Worm (Caenorhabditis elegans) whole organism, L3 larva: ENCODE measurements around the gene glrx-21.

ENCODE experiments used
- ceh-28 ChIP-seq: fragments of 150-350 bp; optimal IDR thresholded peaks from 2 replicates; lab custom pipeline; 2014; ENCODE audit warnings: missing biosample characterization, missing genetic modification reagents, missing genetic modification characterization
- elt-1 ChIP-seq: fragments of 150-350 bp; optimal IDR thresholded peaks from 2 replicates; lab custom pipeline; 2014; ENCODE audit warnings: missing biosample characterization, missing genetic modification characterization
- elt-2 ChIP-seq: sonication (generic microtip); optimal IDR thresholded peaks from 2 replicates; lab custom pipeline; 2016; ENCODE audit warnings: missing genetic modification reagents, mild to moderate bottlenecking, missing genetic modification characterization, missing compliant biosample characterization
- nhr-11 ChIP-seq: fragments of 150-350 bp; optimal IDR thresholded peaks from 2 replicates; lab custom pipeline; 2014; ENCODE audit warnings: missing biosample characterization, missing genetic modification characterization
- nhr-12 ChIP-seq: fragments of 150-350 bp; optimal IDR thresholded peaks from 2 replicates; lab custom pipeline; 2014; ENCODE audit warnings: missing biosample characterization, missing genetic modification characterization
- nhr-237 ChIP-seq: fragments of 150-350 bp; optimal IDR thresholded peaks from 2 replicates; lab custom pipeline; 2014; ENCODE audit warnings: missing biosample characterization, missing genetic modification characterization
- nhr-28 ChIP-seq: fragments of 150-350 bp; optimal IDR thresholded peaks from 2 replicates; lab custom pipeline; 2014; ENCODE audit warnings: missing biosample characterization, missing genetic modification characterization
- nhr-67 ChIP-seq: fragments of 150-350 bp; optimal IDR thresholded peaks from 2 replicates; lab custom pipeline; 2014; ENCODE audit warnings: missing biosample characterization, missing genetic modification characterization
- pha-4 ChIP-seq: fragments of 150-350 bp; optimal IDR thresholded peaks from 2 replicates; lab custom pipeline; 2014; ENCODE audit warnings: missing biosample characterization, missing genetic modification reagents, missing genetic modification characterization
- pqm-1 ChIP-seq: fragments of 150-350 bp; optimal IDR thresholded peaks from 2 replicates; lab custom pipeline; 2017; ENCODE audit warnings: missing biosample characterization, missing genetic modification characterization, inconsistent platforms
- skn-1 ChIP-seq: fragments of 150-350 bp; optimal IDR thresholded peaks from 2 replicates; lab custom pipeline; 2014; ENCODE audit warnings: missing biosample characterization, missing genetic modification characterization
- tbx-2 ChIP-seq: sonication (generic microtip); optimal IDR thresholded peaks from 2 replicates; lab custom pipeline; 2016; ENCODE audit warnings: mild to moderate bottlenecking, missing genetic modification characterization, missing compliant biosample characterization
- zag-1 ChIP-seq: fragments of 150-350 bp; optimal IDR thresholded peaks from 2 replicates; lab custom pipeline; 2014; ENCODE audit warnings: missing biosample characterization, missing genetic modification characterization

- TF ChIP-seq zag-1 (tag; lab: Kevin White, UChicago) (no peak), nhr-237 (tag; lab: Kevin White, UChicago) (no peak), pqm-1 (tag; lab: Kevin White, UChicago) (no peak), elt-1 (no peak), tbx-2 (no peak), skn-1 (tag; lab: Kevin White, UChicago) (no peak), elt-2 (tag; lab: Kevin White, UChicago) (no peak), pha-4 (tag; lab: Kevin White, UChicago) (no peak), nhr-11 (tag; lab: Kevin White, UChicago) (no peak), nhr-67 (tag; lab: Kevin White, UChicago) (no peak), nhr-12 (tag; lab: Kevin White, UChicago) (no peak), ceh-28 (no peak), nhr-28 (tag; lab: Kevin White, UChicago) (no peak)
These were observed 24.3 kb downstream of the glrx-21 start, which contains the start of gene F52C9.3 for ce11 chrIII:5321661-5322060.
